Fruit fly (Drosophila melanogaster): Measurements from ENCODE around the gene Cp7Fa.
A peak's percentile ranks its signal among the peaks of the same experiment; 100 is the strongest.

Gene Cp7Fa

DNA sequence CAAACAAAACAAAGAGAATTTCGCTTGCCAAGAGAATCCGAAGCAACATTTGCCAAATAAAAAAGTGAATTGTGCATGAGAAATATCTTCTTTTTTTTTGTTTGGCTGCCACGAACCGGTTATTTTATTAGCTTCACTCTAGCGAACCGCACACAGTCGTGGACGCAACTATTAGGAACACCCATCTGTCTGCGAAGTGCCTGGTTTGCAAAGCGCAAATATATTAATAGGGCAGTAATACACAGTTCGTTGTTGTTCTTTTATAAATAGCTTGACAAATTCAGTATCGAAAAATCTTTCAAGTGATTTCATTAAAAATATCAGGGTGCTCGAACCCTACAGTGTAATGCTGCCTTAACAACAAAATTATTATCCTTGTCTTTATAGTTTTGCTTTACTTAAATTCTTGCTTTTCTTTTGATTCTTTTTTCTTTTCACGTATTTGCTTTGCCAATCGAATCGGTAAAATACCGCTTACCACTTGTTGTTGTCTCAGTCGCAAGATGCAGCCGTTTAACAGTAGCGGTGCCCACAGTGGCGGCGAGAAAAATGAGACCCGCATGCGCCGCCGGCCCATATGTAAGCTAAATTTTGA is 20.9 kb downstream of the Cp7Fa start:
- TF ChIP-seq h (optimal IDR thresholded peaks at IDR 0.05): peak; percentile 9
- no peak for TF ChIP-seq Myc (optimal IDR thresholded peaks at IDR 0.05)
- TF ChIP-seq Sin3A (optimal IDR thresholded peaks at IDR 0.05): no peak
- TF ChIP-seq insv (optimal IDR thresholded peaks at IDR 0.05): peak; percentile 25

DNA sequence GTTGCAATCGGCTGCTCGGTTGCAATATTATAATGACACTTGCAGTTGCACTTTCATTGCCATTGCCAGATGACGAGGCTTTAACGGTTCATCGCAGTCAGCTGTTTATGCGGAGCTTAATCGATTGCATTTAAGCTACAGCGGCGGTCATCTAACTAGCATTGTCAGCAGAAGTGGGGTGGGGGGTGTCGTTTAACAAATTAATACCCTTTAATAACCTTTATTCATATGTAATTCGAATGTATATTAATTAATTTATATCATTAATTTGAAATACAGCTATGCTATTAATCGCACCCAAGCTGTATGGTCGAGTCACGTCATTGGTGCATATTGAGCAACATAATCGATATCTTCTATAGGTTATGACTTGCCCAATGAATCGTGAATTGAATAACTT is 22.2 kb downstream of the Cp7Fa start:
- TF ChIP-seq insv (optimal IDR thresholded peaks at IDR 0.05) (no peak), h (optimal IDR thresholded peaks at IDR 0.05) (no peak), Myc (optimal IDR thresholded peaks at IDR 0.05) (no peak), psq (optimal IDR thresholded peaks at IDR 0.05) (no peak), ttk (optimal IDR thresholded peaks at IDR 0.05) (no peak), Sin3A (optimal IDR thresholded peaks at IDR 0.05) (no peak)

DNA sequence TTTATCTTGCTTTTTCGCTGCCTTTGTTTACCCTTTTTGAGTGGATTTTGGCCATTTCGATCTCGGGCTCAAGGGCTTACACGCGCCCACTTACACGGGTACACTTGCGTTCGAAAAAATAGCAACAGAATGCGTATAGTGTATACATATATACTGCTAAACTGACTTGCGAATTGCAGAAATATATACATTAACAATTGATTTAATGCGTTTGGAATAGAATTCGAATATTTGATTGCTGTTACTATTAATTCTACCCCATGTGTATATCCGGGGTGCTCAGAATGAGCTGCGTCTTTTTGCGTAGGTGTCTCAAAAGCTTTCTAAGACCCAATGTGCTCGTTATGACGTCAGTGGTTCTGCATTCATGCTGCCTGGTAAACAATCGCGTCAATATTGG is 22.8 kb downstream of the Cp7Fa start:
- TF ChIP-seq Myc (optimal IDR thresholded peaks at IDR 0.05): no peak
- no peak for TF ChIP-seq psq (optimal IDR thresholded peaks at IDR 0.05)
- no peak for TF ChIP-seq insv (optimal IDR thresholded peaks at IDR 0.05)
- no peak for TF ChIP-seq ttk (optimal IDR thresholded peaks at IDR 0.05)

DNA sequence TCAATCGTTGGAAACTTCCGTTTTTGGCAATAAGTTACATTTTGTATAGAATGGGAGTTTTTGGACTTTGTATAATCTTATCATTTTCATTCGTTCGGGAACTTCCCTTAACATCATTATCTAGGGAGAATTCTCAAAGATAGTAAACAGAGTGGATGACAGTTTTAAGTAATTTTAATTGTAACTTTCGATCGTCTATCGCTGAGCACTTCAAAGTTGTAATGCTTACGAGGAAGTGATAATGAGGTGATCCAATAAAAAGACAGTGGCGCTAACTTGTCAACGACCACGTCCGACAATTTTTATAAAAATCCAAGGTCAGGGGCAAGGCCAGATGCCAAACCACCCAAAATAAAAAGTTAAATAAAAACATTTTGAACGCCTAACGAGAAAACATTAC is 25.7 kb downstream of the Cp7Fa start:
- TF ChIP-seq ttk (optimal IDR thresholded peaks at IDR 0.05): no peak
- no peak for TF ChIP-seq Sin3A (optimal IDR thresholded peaks at IDR 0.05)
- no peak for TF ChIP-seq insv (optimal IDR thresholded peaks at IDR 0.05)
- TF ChIP-seq Myc (optimal IDR thresholded peaks at IDR 0.05): no peak
- TF ChIP-seq h (optimal IDR thresholded peaks at IDR 0.05): no peak
- no peak for TF ChIP-seq psq (optimal IDR thresholded peaks at IDR 0.05)

DNA sequence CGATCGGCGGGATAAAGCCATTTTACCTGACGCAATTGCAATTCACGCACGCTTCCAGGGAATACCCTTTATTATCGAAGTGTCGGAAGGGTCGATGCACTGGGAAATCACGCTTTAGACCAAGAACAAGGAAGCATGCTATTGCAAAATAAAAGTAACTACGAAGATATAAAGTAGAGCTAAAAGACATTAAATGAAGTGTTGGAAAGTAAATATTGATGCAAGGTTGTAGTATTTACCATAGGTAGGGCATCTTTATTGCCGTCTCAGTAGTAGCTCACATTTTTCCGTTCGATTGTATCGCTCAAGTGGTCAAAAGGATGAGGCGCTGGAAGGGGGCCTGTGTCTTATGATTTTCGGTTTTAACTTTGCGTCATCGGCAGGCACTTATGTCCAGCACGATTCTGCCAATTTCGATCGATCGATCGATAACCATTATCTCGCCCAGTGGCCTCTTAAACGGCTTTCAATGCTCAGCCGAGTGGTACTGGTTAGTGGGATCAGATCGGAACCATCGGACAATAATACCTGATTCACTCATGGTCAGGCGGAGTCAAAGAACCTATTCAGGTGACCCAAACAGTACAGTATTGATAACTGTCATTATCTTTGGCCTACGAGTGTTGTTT is 27.0 kb downstream of the Cp7Fa start:
- TF ChIP-seq insv (optimal IDR thresholded peaks at IDR 0.05): no peak
- TF ChIP-seq Sin3A (optimal IDR thresholded peaks at IDR 0.05): no peak
- no peak for TF ChIP-seq Myc (optimal IDR thresholded peaks at IDR 0.05)
- no peak for TF ChIP-seq psq (optimal IDR thresholded peaks at IDR 0.05)
- TF ChIP-seq h (optimal IDR thresholded peaks at IDR 0.05): no peak
- TF ChIP-seq ttk (optimal IDR thresholded peaks at IDR 0.05): no peak

DNA sequence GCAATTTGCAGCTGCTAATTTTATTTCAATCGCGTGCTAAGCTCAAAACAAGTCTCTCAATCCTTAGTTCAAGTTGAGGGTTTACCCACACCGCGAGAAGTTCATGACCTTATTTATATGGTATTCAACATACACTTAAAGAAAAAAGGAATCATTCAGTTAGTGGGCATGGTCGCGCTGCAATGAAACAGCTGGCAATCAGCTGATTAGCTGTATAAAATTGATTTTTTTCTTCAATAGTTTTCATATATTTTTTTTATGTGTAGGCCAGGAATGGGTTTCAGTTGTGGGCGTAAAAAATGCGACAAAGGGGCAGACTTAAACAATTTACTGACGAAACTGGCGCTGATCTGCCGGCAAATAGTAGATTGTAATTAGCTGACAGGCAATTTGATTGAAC is 28.5 kb downstream of the Cp7Fa start:
- TF ChIP-seq Myc (optimal IDR thresholded peaks at IDR 0.05): no peak
- no peak for TF ChIP-seq Sin3A (optimal IDR thresholded peaks at IDR 0.05)
- no peak for TF ChIP-seq h (optimal IDR thresholded peaks at IDR 0.05)
- no peak for TF ChIP-seq insv (optimal IDR thresholded peaks at IDR 0.05)
- TF ChIP-seq ttk (optimal IDR thresholded peaks at IDR 0.05): no peak
- no peak for TF ChIP-seq psq (optimal IDR thresholded peaks at IDR 0.05)

DNA sequence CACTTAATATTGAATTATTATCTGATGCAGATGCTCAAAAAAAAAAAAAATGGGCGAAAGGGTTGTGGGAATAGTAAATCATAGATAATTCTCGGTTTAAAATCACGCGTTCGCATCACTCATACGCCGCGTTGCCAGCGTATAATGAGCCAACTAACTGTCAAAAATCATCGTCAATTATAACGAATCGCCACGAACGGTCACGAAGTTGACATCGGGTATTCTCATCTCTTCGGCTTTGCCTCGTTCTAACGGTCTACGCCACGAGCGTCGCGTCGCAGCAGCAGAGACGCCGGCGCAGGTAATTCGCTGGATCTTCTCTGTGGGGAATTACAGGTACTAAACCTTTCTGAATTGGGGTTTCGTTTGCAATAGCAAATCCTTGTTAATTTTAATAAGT is 30.7 kb downstream of the Cp7Fa start:
- no peak for TF ChIP-seq psq (optimal IDR thresholded peaks at IDR 0.05)
- no peak for TF ChIP-seq Myc (optimal IDR thresholded peaks at IDR 0.05)
- TF ChIP-seq insv (optimal IDR thresholded peaks at IDR 0.05): no peak
- no peak for TF ChIP-seq Sin3A (optimal IDR thresholded peaks at IDR 0.05)
- TF ChIP-seq ttk (optimal IDR thresholded peaks at IDR 0.05): no peak
- no peak for TF ChIP-seq h (optimal IDR thresholded peaks at IDR 0.05)

DNA sequence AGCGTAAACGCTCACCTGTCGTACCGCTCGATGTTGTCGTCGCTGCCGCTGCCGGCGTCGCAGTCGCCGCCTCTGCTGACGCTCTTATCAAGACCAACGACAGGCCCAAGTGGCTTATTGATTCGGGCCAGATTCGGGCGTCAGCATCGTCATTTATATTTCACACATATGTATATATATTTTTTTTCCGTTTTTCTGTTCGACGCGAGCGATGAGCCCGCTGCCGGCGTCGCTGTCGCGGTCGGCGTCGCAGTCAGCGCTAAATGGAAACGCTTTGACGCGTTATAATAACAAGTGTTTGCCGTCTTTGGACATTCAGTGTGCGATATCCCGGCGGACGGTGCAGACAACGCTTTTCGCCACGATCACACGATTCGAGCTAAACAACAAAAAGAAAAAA is 31.4 kb downstream of the Cp7Fa start:
- TF ChIP-seq insv (optimal IDR thresholded peaks at IDR 0.05) (no peak), Myc (optimal IDR thresholded peaks at IDR 0.05) (no peak), psq (optimal IDR thresholded peaks at IDR 0.05) (no peak), Sin3A (optimal IDR thresholded peaks at IDR 0.05) (no peak), h (optimal IDR thresholded peaks at IDR 0.05) (no peak), ttk (optimal IDR thresholded peaks at IDR 0.05) (no peak)

DNA sequence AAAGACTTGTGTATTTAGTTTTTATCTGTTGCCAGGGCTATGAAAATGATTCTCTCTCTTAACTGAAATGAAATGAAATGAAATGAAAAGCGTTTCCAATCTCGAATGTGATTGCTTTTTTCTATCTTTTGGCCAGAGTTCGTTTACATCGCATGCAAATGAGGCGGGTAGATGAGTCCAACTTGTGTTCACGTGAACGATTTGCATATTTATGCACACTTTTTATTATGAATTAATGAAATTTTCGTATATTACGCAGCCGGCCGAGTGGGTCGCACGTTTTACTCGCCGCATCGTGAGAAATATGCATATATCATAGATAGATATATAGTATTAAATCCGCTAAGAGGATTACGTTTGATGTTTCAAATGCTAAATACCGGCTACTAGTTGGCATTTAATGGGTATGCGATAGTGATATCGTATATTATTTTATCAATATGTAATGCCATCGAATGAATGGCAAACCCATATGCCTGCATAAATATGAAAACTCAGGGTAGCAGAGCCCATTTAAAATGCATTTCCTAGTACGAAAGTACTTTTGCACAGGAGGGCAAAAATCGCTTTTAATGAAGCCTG is 34.4 kb downstream of the Cp7Fa start:
- TF ChIP-seq h (optimal IDR thresholded peaks at IDR 0.05): no peak
- no peak for TF ChIP-seq Sin3A (optimal IDR thresholded peaks at IDR 0.05)
- no peak for TF ChIP-seq insv (optimal IDR thresholded peaks at IDR 0.05)
- TF ChIP-seq Myc (optimal IDR thresholded peaks at IDR 0.05): no peak
- no peak for TF ChIP-seq ttk (optimal IDR thresholded peaks at IDR 0.05)
- TF ChIP-seq psq (optimal IDR thresholded peaks at IDR 0.05): no peak

DNA sequence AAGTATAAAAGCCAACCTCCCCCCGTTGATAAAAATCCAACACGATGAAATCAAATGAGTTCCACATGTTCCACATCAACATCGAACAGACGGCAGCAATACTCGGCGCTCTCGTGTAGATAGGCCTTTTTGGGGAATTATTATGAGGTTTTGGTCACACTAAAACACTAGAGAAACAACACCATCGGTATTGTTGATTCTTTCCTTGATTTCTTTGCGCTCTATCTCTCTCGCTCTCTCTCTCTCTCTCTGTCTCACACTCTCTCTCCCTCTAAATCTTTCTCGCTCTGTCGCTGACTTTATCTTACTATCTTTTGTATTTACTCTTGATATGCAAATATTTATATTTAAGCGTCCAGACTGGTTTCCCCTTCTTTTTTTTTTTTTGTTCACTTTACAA is 40.0 kb downstream of the Cp7Fa start:
- TF ChIP-seq ttk (optimal IDR thresholded peaks at IDR 0.05) (no peak), Sin3A (optimal IDR thresholded peaks at IDR 0.05) (no peak), h (optimal IDR thresholded peaks at IDR 0.05) (no peak), insv (optimal IDR thresholded peaks at IDR 0.05) (no peak), psq (optimal IDR thresholded peaks at IDR 0.05) (no peak), Myc (optimal IDR thresholded peaks at IDR 0.05) (no peak)

DNA sequence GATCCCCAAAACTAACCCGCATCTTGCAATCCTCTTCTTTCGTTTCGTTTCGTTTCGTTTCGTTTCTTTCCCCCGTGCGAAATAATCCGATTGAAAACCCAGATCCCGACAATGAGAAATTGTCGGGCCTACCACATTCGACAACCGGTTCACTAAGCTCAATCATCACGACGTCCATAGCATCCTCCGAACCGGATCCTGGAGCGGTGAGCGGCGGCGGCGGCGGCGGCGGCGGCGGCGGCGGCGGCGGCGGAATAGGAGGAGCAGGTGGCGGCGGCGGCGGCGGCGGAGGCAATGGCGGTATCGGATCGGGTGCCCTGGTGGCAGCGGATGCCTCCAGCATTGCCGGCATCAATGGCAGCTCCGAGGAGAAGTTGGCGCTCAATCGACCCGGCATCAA is 41.6 kb downstream of the Cp7Fa start:
- TF ChIP-seq Sin3A (optimal IDR thresholded peaks at IDR 0.05): no peak
- TF ChIP-seq ttk (optimal IDR thresholded peaks at IDR 0.05): no peak
- TF ChIP-seq h (optimal IDR thresholded peaks at IDR 0.05): no peak
- no peak for TF ChIP-seq psq (optimal IDR thresholded peaks at IDR 0.05)
- no peak for TF ChIP-seq Myc (optimal IDR thresholded peaks at IDR 0.05)
- no peak for TF ChIP-seq insv (optimal IDR thresholded peaks at IDR 0.05)

DNA sequence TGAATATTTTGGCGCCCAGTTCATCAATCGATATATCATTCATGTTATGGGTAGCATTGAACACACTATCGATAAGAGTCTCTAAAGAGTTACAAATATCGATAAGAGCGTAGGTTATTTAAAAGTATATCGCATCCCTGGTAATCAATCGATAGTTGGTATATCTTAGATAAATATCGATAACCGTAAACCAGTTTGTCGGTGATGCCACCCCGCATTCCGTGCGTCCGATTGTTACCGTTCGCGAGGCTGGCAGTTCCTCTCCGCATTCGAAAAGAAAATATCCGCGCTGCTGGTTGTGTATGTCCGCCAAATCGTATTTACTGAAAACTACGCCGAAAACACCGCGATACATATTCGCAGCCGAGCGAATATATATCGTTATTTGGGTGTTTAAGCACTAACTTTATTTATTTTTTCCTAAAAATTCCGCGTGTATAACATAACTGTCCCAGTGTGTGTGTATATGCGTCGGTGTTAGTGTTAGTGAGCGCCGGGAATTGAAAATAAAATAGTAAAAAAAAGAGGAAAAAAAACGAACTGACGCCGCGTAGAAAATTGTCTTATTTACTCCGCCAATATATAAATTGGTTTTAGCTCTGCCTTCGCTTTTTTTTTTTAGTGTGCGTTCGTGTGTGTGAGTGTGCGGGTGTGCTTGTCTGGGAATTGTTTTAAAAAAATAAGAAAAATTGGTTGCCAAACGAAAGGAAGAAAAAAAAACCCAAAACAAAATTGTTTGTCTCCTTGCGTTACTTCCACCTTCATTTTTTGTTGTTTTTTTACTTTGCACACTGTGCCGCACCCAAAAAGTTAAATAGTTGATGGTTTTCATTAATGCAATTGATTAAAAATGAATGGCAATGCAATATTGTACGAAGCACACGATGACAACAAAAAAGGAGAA is 46.7 kb downstream of the Cp7Fa start, which contains the start of gene Nrg:
Gene Nrg (plus strand): TSS at position 253 of the 904 bp plus-strand sequence.
- no peak for TF ChIP-seq ttk (optimal IDR thresholded peaks at IDR 0.05)
- TF ChIP-seq Sin3A (optimal IDR thresholded peaks at IDR 0.05): no peak
- TF ChIP-seq Myc (optimal IDR thresholded peaks at IDR 0.05): no peak
- TF ChIP-seq psq (optimal IDR thresholded peaks at IDR 0.05): no peak
- no peak for TF ChIP-seq h (optimal IDR thresholded peaks at IDR 0.05)
- TF ChIP-seq insv (optimal IDR thresholded peaks at IDR 0.05): no peak
